Worm (Caenorhabditis elegans): ENCODE results near the gene rpl-2.

The rpl-2 gene

DNA sequence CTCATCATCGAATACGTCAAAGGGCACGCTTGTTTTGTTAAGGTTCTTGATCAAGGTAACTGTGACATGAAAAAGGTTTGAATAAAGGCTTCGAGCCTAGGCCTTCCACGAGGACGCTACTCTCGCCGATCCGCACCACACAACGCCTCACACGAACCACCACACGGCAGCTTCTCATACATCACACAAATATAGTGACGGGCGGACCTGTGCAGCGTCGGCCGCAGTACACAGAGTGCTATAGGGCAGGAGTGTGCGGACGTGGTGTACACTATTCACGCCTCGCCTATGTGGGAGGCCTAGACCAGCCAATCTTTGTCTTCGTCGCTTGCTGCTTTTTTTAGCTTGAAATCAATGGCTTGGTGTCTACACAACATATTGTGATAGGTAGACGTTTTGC, 23.9 kb upstream of the rpl-2 start:
- TF ChIP-seq T07F8.4 (tag; optimal IDR thresholded peaks at IDR 0.05) = no peak
- no peak for TF ChIP-seq ztf-18 (tag; optimal IDR thresholded peaks at IDR 0.05)
- peak; percentile 48 for TF ChIP-seq hmg-1.2 (GFP tag; IDR thresholded peaks at IDR 0.05)
- TF ChIP-seq nhr-27 (tag; optimal IDR thresholded peaks at IDR 0.05) = no peak
- TF ChIP-seq lir-1 (GFP tag; conservative IDR thresholded peaks at IDR 0.05) = no peak
- no peak for TF ChIP-seq ceh-100 (GFP tag; IDR thresholded peaks at IDR 0.05)
- no peak for TF ChIP-seq B0035.1 (tag; optimal IDR thresholded peaks at IDR 0.05)
- TF ChIP-seq snpc-4 (GFP tag; optimal IDR thresholded peaks at IDR 0.05) = peak; percentile 77
- peak; percentile 85 to 96 (median 90) for TF ChIP-seq snpc-4 (tag; optimal IDR thresholded peaks at IDR 0.05)
- no peak for TF ChIP-seq tbx-9 (tag; optimal IDR thresholded peaks at IDR 0.05; ENCODE audit: borderline replicate concordance)
- TF ChIP-seq akir-1 (GFP tag; optimal IDR thresholded peaks at IDR 0.05) = no peak
- TF ChIP-seq ZK185.1 (tag; optimal IDR thresholded peaks at IDR 0.05; ENCODE audit: poor library complexity, severe bottlenecking) = no peak
- TF ChIP-seq ceh-91 (GFP tag; IDR thresholded peaks at IDR 0.05) = no peak
- TF ChIP-seq aptf-2 (GFP tag; conservative IDR thresholded peaks at IDR 0.05) = no peak
- TF ChIP-seq snpc-3.4 (tag; optimal IDR thresholded peaks at IDR 0.05) = no peak
- TF ChIP-seq lin-40 (tag; optimal IDR thresholded peaks at IDR 0.05) = no peak

DNA sequence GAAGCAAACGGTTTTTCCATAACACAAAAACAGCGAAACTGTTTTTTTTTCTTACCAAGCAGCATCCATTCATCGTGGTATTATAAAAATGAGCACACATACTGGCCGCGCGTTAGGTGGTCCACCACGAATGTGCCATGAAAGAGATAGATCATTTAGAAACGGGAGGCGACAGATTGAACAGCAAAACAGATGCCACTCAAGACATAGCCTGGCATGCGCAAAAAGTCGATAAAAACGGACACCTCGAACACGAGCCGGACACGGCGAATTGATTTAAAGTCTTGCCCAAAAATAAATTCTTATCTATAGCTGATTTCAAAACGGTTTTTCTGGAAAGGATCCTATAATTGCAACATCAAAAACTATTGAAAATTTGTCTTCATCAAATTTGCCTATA, 22.3 kb upstream of the rpl-2 start:
- TF ChIP-seq die-1 (tag; optimal IDR thresholded peaks at IDR 0.05) (no peak), ztf-6 (GFP tag; IDR thresholded peaks at IDR 0.05) (no peak), K12H6.12 (tag; optimal IDR thresholded peaks at IDR 0.05) (no peak), dox-1 (GFP tag; IDR thresholded peaks at IDR 0.05) (no peak), tlf-1 (GFP tag; optimal IDR thresholded peaks at IDR 0.05) (no peak), ceh-100 (GFP tag; IDR thresholded peaks at IDR 0.05) (no peak), aptf-2 (GFP tag; conservative IDR thresholded peaks at IDR 0.05) (no peak), ztf-22 (GFP tag; optimal IDR thresholded peaks at IDR 0.05) (no peak), Y56A3A.18 (GFP tag; IDR thresholded peaks at IDR 0.05) (no peak)

- TF ChIP-seq akir-1 (GFP tag; optimal IDR thresholded peaks at IDR 0.05) = no peak
- no peak for TF ChIP-seq nhr-90 (tag; optimal IDR thresholded peaks at IDR 0.05)
- no peak for TF ChIP-seq sea-2 (GFP tag; IDR thresholded peaks at IDR 0.05)
- no peak for TF ChIP-seq tlf-1 (GFP tag; optimal IDR thresholded peaks at IDR 0.05)
- TF ChIP-seq snpc-4 (GFP tag; optimal IDR thresholded peaks at IDR 0.05) = no peak
- TF ChIP-seq snpc-4 (tag; optimal IDR thresholded peaks at IDR 0.05) = no peak
- TF ChIP-seq D2030.7 (GFP tag; IDR thresholded peaks at IDR 0.05) = no peak
These were observed 18.7 kb upstream of the rpl-2 start, which contains the start of gene B0250.18 for ce11 chrV:20460808-20461207. Gene B0250.18, minus strand, starts transcription at chrV:20460908.

DNA sequence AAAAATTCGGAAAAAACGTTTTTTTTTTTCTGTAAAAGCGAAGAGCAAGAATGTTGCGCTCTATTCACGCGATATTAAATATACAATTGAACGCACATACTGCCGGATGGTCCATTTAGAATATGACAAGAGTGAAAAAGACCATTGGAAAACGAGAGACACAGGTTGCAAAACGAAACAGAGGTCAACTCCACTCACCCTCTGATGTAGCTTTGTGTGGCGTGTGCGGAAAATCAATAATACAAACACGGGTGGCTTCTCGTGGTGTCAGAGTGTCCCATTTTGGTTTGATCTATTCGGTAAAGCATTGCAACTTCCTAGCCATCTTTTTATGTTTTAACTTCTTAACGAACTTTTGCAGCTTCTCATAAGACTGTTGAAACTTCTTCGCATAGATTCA, 14.7 kb upstream of the rpl-2 start:
- no peak for TF ChIP-seq C06A6.2 (GFP tag; conservative IDR thresholded peaks at IDR 0.05)
- peak; percentile 78 for TF ChIP-seq hmg-1.2 (GFP tag; IDR thresholded peaks at IDR 0.05)
- TF ChIP-seq D2030.7 (GFP tag; IDR thresholded peaks at IDR 0.05) = no peak

ce11 chrV:20470385-20470784, 9.1 kb upstream of the rpl-2 start, which contains the start of gene B0250.8:
Gene B0250.8, minus strand, starts transcription at chrV:20470485.
- no peak for TF ChIP-seq lin-40 (tag; optimal IDR thresholded peaks at IDR 0.05)
- no peak for TF ChIP-seq nfya-1 (tag; optimal IDR thresholded peaks at IDR 0.05; ENCODE audit: borderline replicate concordance, insufficient read depth)
- no peak for TF ChIP-seq F55B11.4 (tag; optimal IDR thresholded peaks at IDR 0.05; ENCODE audit: borderline replicate concordance, insufficient read depth)
- TF ChIP-seq B0261.1 (tag; optimal IDR thresholded peaks at IDR 0.05) = no peak
- TF ChIP-seq efl-1 (GFP tag; optimal IDR thresholded peaks at IDR 0.05) = no peak
- no peak for TF ChIP-seq madf-3 (GFP tag; IDR thresholded peaks at IDR 0.05)
- TF ChIP-seq F33H1.4 (GFP tag; IDR thresholded peaks at IDR 0.05) = no peak
- TF ChIP-seq attf-6 (GFP tag; IDR thresholded peaks at IDR 0.05) = no peak
- no peak for TF ChIP-seq hlh-12 (tag; optimal IDR thresholded peaks at IDR 0.05)
- TF ChIP-seq ceh-40 (GFP tag; IDR thresholded peaks at IDR 0.05) = no peak
- TF ChIP-seq hmg-1.2 (GFP tag; IDR thresholded peaks at IDR 0.05) = no peak
- TF ChIP-seq sea-2 (GFP tag; IDR thresholded peaks at IDR 0.05) = no peak
- no peak for TF ChIP-seq zfh-2 (GFP tag; conservative IDR thresholded peaks at IDR 0.05)
- TF ChIP-seq hsf-1 (GFP tag; IDR thresholded peaks at IDR 0.05) = no peak
- no peak for TF ChIP-seq rcor-1 (GFP tag; IDR thresholded peaks at IDR 0.05)
- TF ChIP-seq nfya-2 (GFP tag; IDR thresholded peaks at IDR 0.05) = no peak
- TF ChIP-seq F52B5.7 (tag; optimal IDR thresholded peaks at IDR 0.05) = no peak
- TF ChIP-seq lsl-1 (GFP tag; optimal IDR thresholded peaks at IDR 0.05) = no peak
- no peak for TF ChIP-seq K11D2.4 (GFP tag; IDR thresholded peaks at IDR 0.05)
